Worm (Caenorhabditis elegans) whole organism, early embryonic: ENCODE results near the gene srw-51.

Experiments used
- aly-1 ChIP-seq: sonication (generic microtip); optimal IDR thresholded peaks from 2 replicates; lab custom pipeline; 2016; ENCODE audit warnings: missing genetic modification characterization, missing compliant biosample characterization
- ama-1 ChIP-seq: fragments of 150-350 bp; optimal IDR thresholded peaks from 2 replicates; lab custom pipeline; 2014
- ceh-13 ChIP-seq: fragments of 200-800 bp; sonication (Bioruptor generic); optimal IDR thresholded peaks from 2 replicates; lab custom pipeline; 2018; ENCODE audit warnings: mild to moderate bottlenecking, missing genetic modification characterization, missing compliant biosample characterization
- ceh-36 ChIP-seq: sonication (generic microtip); optimal IDR thresholded peaks from 2 replicates; lab custom pipeline; 2016; ENCODE audit warnings: missing genetic modification characterization, inconsistent platforms, missing compliant biosample characterization
- ets-7 ChIP-seq: sonication (generic microtip); optimal IDR thresholded peaks from 2 replicates; lab custom pipeline; 2016; ENCODE audit warnings: missing genotype, missing genetic modification characterization, missing compliant biosample characterization
- flt-1 ChIP-seq: fragments of 200-800 bp; sonication (Bioruptor generic); IDR thresholded peaks from 2 replicates; pipeline ENCODE4 v1.3.6; 2022; ENCODE audit warnings: missing genetic modification characterization, missing compliant biosample characterization
- hmbx-1 ChIP-seq: sonication (generic microtip); optimal IDR thresholded peaks from 2 replicates; lab custom pipeline; 2016; ENCODE audit warnings: mild to moderate bottlenecking, missing genetic modification characterization, missing compliant biosample characterization
- hmg-4 ChIP-seq: fragments of 200-800 bp; sonication (Bioruptor generic); optimal IDR thresholded peaks from 2 replicates; lab custom pipeline; 2018; ENCODE audit warnings: mild to moderate bottlenecking, missing genetic modification characterization, missing compliant biosample characterization
- pes-1 ChIP-seq: fragments of 200-800 bp; sonication (Bioruptor generic); IDR thresholded peaks from 2 replicates; pipeline ENCODE4 v1.3.6; 2022; ENCODE audit warnings: missing genetic modification reagents, missing genetic modification characterization, missing compliant biosample characterization
- tbx-37 ChIP-seq: fragments of 200-800 bp; sonication (Bioruptor generic); conservative IDR thresholded peaks from 2 replicates; pipeline ENCODE4 v1.3.6; 2022; ENCODE audit warnings: missing genetic modification reagents, missing genetic modification characterization, missing compliant biosample characterization
- tra-4 ChIP-seq: sonication (generic microtip); optimal IDR thresholded peaks from 2 replicates; lab custom pipeline; 2017; ENCODE audit warnings: missing genetic modification characterization, missing compliant biosample characterization

DNA sequence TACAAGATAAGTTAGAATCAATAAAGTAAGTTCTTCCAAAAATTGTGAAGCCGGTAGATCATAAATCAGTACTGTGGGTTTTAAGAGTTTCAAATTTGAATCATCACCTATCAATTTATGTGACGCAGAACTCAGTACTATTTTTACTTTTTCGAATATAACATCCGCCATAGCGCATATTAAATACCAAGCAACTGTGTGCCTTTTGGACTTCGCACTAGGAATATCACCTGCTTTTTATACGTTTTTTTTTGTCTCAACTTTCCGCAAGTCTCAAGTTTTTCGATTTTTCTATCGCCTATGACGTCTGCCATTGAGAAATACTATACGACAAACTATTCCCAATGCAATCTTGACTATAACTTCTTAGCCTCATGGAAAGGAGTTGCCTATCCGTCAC is 42.0 kb upstream of the srw-51 start, which contains the start of gene srh-113:
- no peak for TF ChIP-seq ama-1 (lab: Kevin White, UChicago)
- no peak for TF ChIP-seq tbx-37 (GFP tag; lab: Robert Waterston, UW)
- no peak for TF ChIP-seq tra-4
- no peak for TF ChIP-seq hmbx-1
- TF ChIP-seq pes-1 (GFP tag; lab: Robert Waterston, UW) = no peak
- TF ChIP-seq ceh-36 (tag; lab: Kevin White, UChicago) = no peak
- no peak for TF ChIP-seq hmg-4 (GFP tag; lab: Kevin White, UChicago)
- no peak for TF ChIP-seq flt-1
- no peak for TF ChIP-seq ets-7
- TF ChIP-seq ceh-13 = no peak
- no peak for TF ChIP-seq aly-1 (tag; lab: Kevin White, UChicago)
